Worm (Caenorhabditis elegans): ENCODE data around the gene cyp-31A3.
"Not testable (repeated sequence)": the region's sequence is repeated elsewhere in the genome, so short reads cannot be mapped to it uniquely, and the experiment has no call there.

ce11 chrIV:4720522-4720921 is 40.3 kb upstream of the cyp-31A3 start:
- TF ChIP-seq unc-62 (GFP tag; optimal IDR thresholded peaks at IDR 0.05); nhr-237 (tag; optimal IDR thresholded peaks at IDR 0.05); blmp-1 (tag; optimal IDR thresholded peaks at IDR 0.05); unc-39 (tag; optimal IDR thresholded peaks at IDR 0.05): not testable (repeated sequence)

Data from whole organism, mixed stage, embryonic.